Worm (Caenorhabditis elegans) whole organism, young adult: ENCODE data around the gene ZK185.3.

ENCODE experiments used
- B0035.1 ChIP-seq: sonication (generic microtip); optimal IDR thresholded peaks from 2 replicates; lab custom pipeline; 2016; ENCODE audit warnings: missing genetic modification characterization, mild to moderate bottlenecking, missing compliant biosample characterization, missing genotype, missing genetic modification reagents
- F22D6.2 ChIP-seq: sonication (generic microtip); optimal IDR thresholded peaks from 2 replicates; lab custom pipeline; 2016; ENCODE audit warnings: mild to moderate bottlenecking, missing genetic modification characterization, missing compliant biosample characterization
- Y53G8AR.9 ChIP-seq: fragments of 200-800 bp; sonication (Bioruptor generic); conservative IDR thresholded peaks from 2 replicates; pipeline ENCODE4 v1.3.6; 2022; ENCODE audit warnings: missing genetic modification reagents, missing genetic modification characterization, missing compliant biosample characterization
- ama-1 ChIP-seq, 3 experiments: fragments of 150-350 bp in 1 of 3; sonication (generic microtip) in 2 of 3; optimal IDR thresholded peaks; 2 replicates each; lab custom pipeline; 2014 to 2018; ENCODE audit warnings: missing biosample characterization in 2 of 3, missing genetic modification characterization in 2 of 3, missing genetic modification reagents in 2 of 3
- aptf-2 ChIP-seq: fragments of 200-800 bp; sonication (Bioruptor generic); conservative IDR thresholded peaks from 2 replicates; pipeline ENCODE4 v1.3.6; 2022; ENCODE audit warnings: missing genetic modification reagents, missing genetic modification characterization, missing compliant biosample characterization
- attf-5 ChIP-seq: fragments of 200-800 bp; sonication (Bioruptor generic); optimal IDR thresholded peaks from 2 replicates; lab custom pipeline; 2018; ENCODE audit warnings: mild to moderate bottlenecking, missing genetic modification characterization, missing compliant biosample characterization
- ccch-3 ChIP-seq: fragments of 200-800 bp; sonication (Bioruptor generic); optimal IDR thresholded peaks from 2 replicates; lab custom pipeline; 2018; ENCODE audit warnings: mild to moderate bottlenecking, missing genetic modification characterization, missing compliant biosample characterization
- dox-1 ChIP-seq: fragments of 200-800 bp; sonication (Bioruptor generic); IDR thresholded peaks from 2 replicates; pipeline ENCODE4 v1.3.6; 2022; ENCODE audit warnings: missing genetic modification reagents, missing genetic modification characterization, missing compliant biosample characterization
- egl-18 ChIP-seq: fragments of 200-800 bp; sonication (Bioruptor generic); IDR thresholded peaks from 2 replicates; pipeline ENCODE4 v1.3.6; 2022; ENCODE audit warnings: missing genetic modification reagents, missing genetic modification characterization, missing compliant biosample characterization
- ekl-4 ChIP-seq: fragments of 200-800 bp; sonication (Bioruptor generic); IDR thresholded peaks from 2 replicates; pipeline ENCODE4 v1.3.6; 2022; ENCODE audit warnings: missing genetic modification reagents, missing genetic modification characterization, missing compliant biosample characterization
- nfya-1 ChIP-seq: sonication (generic microtip); optimal IDR thresholded peaks from 2 replicates; lab custom pipeline; 2017; ENCODE audit warnings: antibody characterized with exemption, missing compliant biosample characterization, missing genetic modification characterization, borderline replicate concordance; ENCODE audit not compliant: insufficient read depth
- pha-4 ChIP-seq: fragments of 150-350 bp; sonication (generic microtip); optimal IDR thresholded peaks from 2 replicates; lab custom pipeline; 2014; ENCODE audit warnings: missing biosample characterization, missing genetic modification reagents, missing genetic modification characterization
- snpc-4 ChIP-seq, 5 experiments: fragments of 150-350 bp in 1 of 5; sonication (generic microtip) in 4 of 5; optimal IDR thresholded peaks; 2 replicates each; lab custom pipeline; 2014 to 2018; ENCODE audit warnings: missing genetic modification characterization in 5 of 5, missing biosample characterization in 3 of 5, antibody characterized with exemption in 2 of 5, mild to moderate bottlenecking in 2 of 5, missing compliant biosample characterization in 2 of 5, missing genotype in 2 of 5, moderate library complexity in 2 of 5, missing genetic modification reagents in 1 of 5
- tlf-1 ChIP-seq: fragments of 200-800 bp; sonication (Bioruptor generic); optimal IDR thresholded peaks from 2 replicates; lab custom pipeline; 2018; ENCODE audit warnings: mild to moderate bottlenecking, missing genetic modification characterization, missing compliant biosample characterization

DNA sequence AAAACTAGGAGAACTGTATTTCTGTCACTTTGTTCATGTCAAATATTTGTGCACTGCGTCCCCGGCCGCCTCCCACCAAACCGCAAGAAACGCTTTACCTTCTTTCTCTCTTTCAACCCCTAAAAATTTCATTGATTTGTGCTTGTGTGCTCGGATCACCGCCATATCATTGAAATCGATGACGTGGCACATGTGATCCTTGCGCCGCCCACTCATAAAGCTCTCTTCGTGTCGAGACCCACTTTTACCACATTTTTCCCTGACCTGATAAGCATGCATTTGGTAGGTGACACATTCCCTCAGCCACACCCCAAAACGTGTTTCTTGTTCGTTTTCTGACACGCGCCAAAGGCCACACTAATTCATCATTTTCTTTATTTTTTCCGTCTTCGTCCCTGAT lies 27.5 kb upstream of the ZK185.3 start:
- TF ChIP-seq B0035.1 (tag; lab: Kevin White, UChicago) = no peak
- no peak for TF ChIP-seq snpc-4 (GFP tag; optimal IDR thresholded peaks at IDR 0.05; lab: Kevin White, UChicago)
- no peak for TF ChIP-seq snpc-4 (tag; optimal IDR thresholded peaks at IDR 0.05; lab: Kevin White, UChicago)
- no peak for TF ChIP-seq pha-4 (tag; lab: Kevin White, UChicago)
- no peak for TF ChIP-seq nfya-1 (tag; lab: Kevin White, UChicago)
- no peak for TF ChIP-seq F22D6.2
- no peak for TF ChIP-seq ccch-3 (GFP tag; lab: Kevin White, UChicago)
- TF ChIP-seq aptf-2 (GFP tag; lab: Robert Waterston, UW) = no peak
- TF ChIP-seq dox-1 (GFP tag; lab: Robert Waterston, UW) = peak; percentile 70
- TF ChIP-seq attf-5 = no peak
- no peak for TF ChIP-seq egl-18 (GFP tag; lab: Robert Waterston, UW)
- no peak for TF ChIP-seq ekl-4 (GFP tag; lab: Robert Waterston, UW)
- TF ChIP-seq ama-1 (optimal IDR thresholded peaks at IDR 0.05; lab: Kevin White, UChicago) = no peak
- no peak for TF ChIP-seq ama-1 (GFP tag; optimal IDR thresholded peaks at IDR 0.05; lab: Kevin White, UChicago)
- no peak for TF ChIP-seq tlf-1
- TF ChIP-seq Y53G8AR.9 (GFP tag; lab: Robert Waterston, UW) = no peak
